Worm (Caenorhabditis elegans): ENCODE measurements around the gene C31G12.3.

DNA sequence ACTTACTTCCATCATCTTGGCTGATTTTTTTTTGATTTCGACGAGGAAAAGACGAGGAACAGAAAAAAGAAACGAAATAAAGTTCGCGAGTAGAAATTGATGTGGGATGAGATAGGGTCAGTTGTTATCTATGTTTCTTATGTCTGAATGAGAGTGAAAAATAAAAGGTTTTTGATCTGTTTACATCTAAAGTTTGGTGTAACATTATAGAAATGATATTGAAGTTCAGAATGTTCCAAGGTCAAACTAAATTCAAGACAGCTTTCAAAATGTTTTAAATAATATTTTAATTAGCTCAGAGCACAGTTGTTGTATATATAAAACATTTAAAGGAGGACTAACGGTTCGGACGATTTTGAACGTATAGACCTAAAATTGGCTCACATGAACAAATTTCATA, 24.1 kb downstream of the C31G12.3 start, which contains the start of gene F16H6.7:
- no peak for TF ChIP-seq skn-1 (tag; optimal IDR thresholded peaks at IDR 0.05)
- no peak for TF ChIP-seq unc-62 (GFP tag; optimal IDR thresholded peaks at IDR 0.05)
- TF ChIP-seq ztf-4 (tag; optimal IDR thresholded peaks at IDR 0.05), result no peak
- no peak for TF ChIP-seq mep-1 (tag; optimal IDR thresholded peaks at IDR 0.05)
- no peak for TF ChIP-seq nhr-237 (tag; optimal IDR thresholded peaks at IDR 0.05)
- TF ChIP-seq xbp-1 (tag; optimal IDR thresholded peaks at IDR 0.05), result no peak
- TF ChIP-seq elt-3 (tag; optimal IDR thresholded peaks at IDR 0.05), result no peak
- no peak for TF ChIP-seq unc-86 (tag; optimal IDR thresholded peaks at IDR 0.05)
- no peak for TF ChIP-seq egl-27 (tag; optimal IDR thresholded peaks at IDR 0.05)
- TF ChIP-seq sptf-1 (tag; optimal IDR thresholded peaks at IDR 0.05), result no peak
- no peak for TF ChIP-seq isw-1 (GFP tag; IDR thresholded peaks at IDR 0.05)
- no peak for TF ChIP-seq dpl-1 (GFP tag; optimal IDR thresholded peaks at IDR 0.05)
- TF ChIP-seq nhr-76 (tag; optimal IDR thresholded peaks at IDR 0.05), result no peak
